Fruit fly (Drosophila melanogaster) whole organism, adult: ENCODE data around the gene c11.1.
A peak's percentile ranks its signal among the peaks of the same experiment; 100 is the strongest.

ENCODE experiments used
- CG11617 ChIP-seq: fragments of 200-800 bp; sonication (Bioruptor generic); optimal IDR thresholded peaks from 2 replicates; lab custom pipeline; 2017; ENCODE audit warnings: mild to moderate bottlenecking, missing biosample characterization, missing genetic modification reagents, missing genetic modification characterization
- CG12768 ChIP-seq: fragments of 200-800 bp; sonication (Bioruptor generic); optimal IDR thresholded peaks from 2 replicates; lab custom pipeline; 2017; ENCODE audit warnings: missing biosample characterization, missing genetic modification characterization, mild to moderate bottlenecking, moderate library complexity, missing genetic modification reagents
- CG14711 ChIP-seq: fragments of 200-800 bp; sonication (Bioruptor generic); optimal IDR thresholded peaks from 2 replicates; lab custom pipeline; 2018; ENCODE audit warnings: missing biosample characterization, mild to moderate bottlenecking, missing genetic modification characterization, moderate library complexity
- CG1620 ChIP-seq: fragments of 200-800 bp; sonication (Bioruptor generic); optimal IDR thresholded peaks from 2 replicates; lab custom pipeline; 2016; ENCODE audit warnings: missing biosample characterization, missing genetic modification characterization
- CG33017 ChIP-seq: fragments of 200-800 bp; sonication (Bioruptor generic); optimal IDR thresholded peaks from 2 replicates; lab custom pipeline; 2018; ENCODE audit warnings: missing biosample characterization, mild to moderate bottlenecking, missing genetic modification characterization, moderate library complexity
- CG5204 ChIP-seq: fragments of 200-800 bp; sonication (Bioruptor generic); optimal IDR thresholded peaks from 2 replicates; lab custom pipeline; 2016; ENCODE audit warnings: missing biosample characterization, missing genetic modification characterization
- CG7045 ChIP-seq: fragments of 200-800 bp; sonication (Bioruptor generic); optimal IDR thresholded peaks from 2 replicates; lab custom pipeline; 2017; ENCODE audit warnings: missing biosample characterization, mild to moderate bottlenecking, missing genetic modification characterization
- CG7101 ChIP-seq: fragments of 200-800 bp; sonication (Bioruptor generic); optimal IDR thresholded peaks from 2 replicates; lab custom pipeline; 2018; ENCODE audit warnings: missing biosample characterization, mild to moderate bottlenecking, missing genetic modification characterization, moderate library complexity
- Clk ChIP-seq: fragments of 200-800 bp; sonication (Bioruptor generic); optimal IDR thresholded peaks from 2 replicates; lab custom pipeline; 2017; ENCODE audit warnings: missing biosample characterization, missing genetic modification characterization
- Crg-1 ChIP-seq: fragments of 200-800 bp; sonication (Bioruptor generic); optimal IDR thresholded peaks from 2 replicates; lab custom pipeline; 2016; ENCODE audit warnings: missing biosample characterization, missing genetic modification characterization
- Hr96 ChIP-seq: fragments of 200-800 bp; sonication (Bioruptor generic); optimal IDR thresholded peaks from 2 replicates; lab custom pipeline; 2016; ENCODE audit warnings: missing biosample characterization, missing genetic modification characterization
- Mnt ChIP-seq: fragments of 200-800 bp; sonication (Bioruptor generic); optimal IDR thresholded peaks from 2 replicates; lab custom pipeline; 2016; ENCODE audit warnings: missing biosample characterization, mild to moderate bottlenecking, missing genetic modification characterization
- bab1 ChIP-seq: fragments of 200-800 bp; sonication (Bioruptor generic); optimal IDR thresholded peaks from 3 replicates; lab custom pipeline; 2019; ENCODE audit warnings: missing biosample characterization, mild to moderate bottlenecking, missing genetic modification characterization, moderate library complexity
- cic ChIP-seq: fragments of 200-800 bp; sonication (Bioruptor generic); optimal IDR thresholded peaks from 2 replicates; lab custom pipeline; 2017; ENCODE audit warnings: missing biosample characterization, mild to moderate bottlenecking, missing genetic modification characterization, moderate library complexity
- cnc ChIP-seq, 2 experiments: fragments of >200 bp; optimal IDR thresholded peaks; 2 replicates each; lab custom pipeline; 2017
- kay ChIP-seq: fragments of 200-800 bp; sonication (Bioruptor generic); peaks from one replicate; lab custom pipeline; 2016; ENCODE audit warnings: missing biosample characterization, missing genetic modification characterization, borderline replicate concordance
- ovo ChIP-seq: fragments of 200-800 bp; sonication (Bioruptor generic); optimal IDR thresholded peaks from 2 replicates; lab custom pipeline; 2016; ENCODE audit warnings: missing biosample characterization, missing genetic modification characterization
- pad ChIP-seq: fragments of 200-800 bp; sonication (Bioruptor generic); optimal IDR thresholded peaks from 3 replicates; lab custom pipeline; 2017; ENCODE audit warnings: missing biosample characterization, missing genetic modification characterization, mild to moderate bottlenecking, moderate library complexity, missing genetic modification reagents
- tj ChIP-seq: fragments of 200-800 bp; sonication (Bioruptor generic); optimal IDR thresholded peaks from 3 replicates; lab custom pipeline; 2017; ENCODE audit warnings: missing biosample characterization, mild to moderate bottlenecking, missing genetic modification characterization, moderate library complexity
- toe ChIP-seq: fragments of 200-800 bp; sonication (Bioruptor generic); optimal IDR thresholded peaks from 2 replicates; lab custom pipeline; 2016; ENCODE audit warnings: missing biosample characterization, missing genetic modification characterization

Gene c11.1

DNA sequence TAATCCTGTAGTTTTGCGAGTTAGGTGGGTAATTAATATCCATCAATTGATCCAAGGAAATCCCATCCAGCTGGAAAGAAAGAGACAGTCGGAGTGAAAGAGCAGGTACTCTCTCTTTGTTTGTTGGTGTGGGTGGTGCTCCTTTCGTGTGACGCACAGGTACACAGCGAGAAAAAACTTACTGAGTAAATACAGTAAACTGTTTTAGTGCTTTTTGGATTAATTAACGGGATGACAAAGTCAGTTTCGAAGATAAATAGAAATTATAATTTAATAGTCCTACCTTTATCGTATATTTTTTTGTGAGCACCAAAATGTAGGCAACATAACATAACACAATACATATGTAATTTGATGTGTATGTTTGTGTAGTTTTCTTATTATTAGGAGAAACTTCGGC is 34.9 kb downstream of the c11.1 start:
- TF ChIP-seq CG11617 (no peak), CG1620 (no peak), pad (no peak), cnc (optimal IDR thresholded peaks at IDR 0.05; lab: Kevin White, UChicago) (no peak), CG33017 (tag; lab: Kevin White, UChicago) (no peak), cic (GFP tag; lab: Kevin White, UChicago) (no peak), CG12768 (GFP tag; lab: Kevin White, UChicago) (no peak), CG7101 (tag; lab: Kevin White, UChicago) (no peak)

DNA sequence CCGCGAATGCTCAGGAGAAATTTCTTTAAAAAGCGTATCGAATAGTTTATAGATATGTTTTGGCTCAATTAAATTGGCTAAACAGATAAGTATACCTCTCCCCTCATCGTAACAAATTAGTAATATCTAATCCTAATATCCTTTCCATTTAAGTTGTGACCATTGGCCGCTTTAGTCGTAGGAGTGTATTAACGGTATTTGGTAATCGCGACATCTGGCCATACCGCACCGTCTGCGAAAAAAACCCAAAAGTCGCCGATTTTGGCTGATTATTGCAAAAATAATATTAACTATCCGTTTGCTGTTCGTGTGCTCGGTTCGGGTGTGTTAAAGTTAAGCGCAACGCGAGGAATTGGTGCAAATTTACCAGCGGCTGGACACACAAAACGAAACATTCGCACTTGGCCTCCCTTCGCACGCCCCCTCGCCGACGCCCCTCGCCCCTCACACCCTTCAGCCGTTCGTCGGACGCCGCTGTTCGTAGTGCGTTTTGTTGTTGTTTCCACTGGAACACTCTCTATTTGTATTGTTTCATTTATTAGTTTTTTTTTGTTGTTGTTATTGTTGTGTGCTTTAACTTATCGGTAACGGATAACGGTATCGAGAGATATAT is 35.6 kb downstream of the c11.1 start, which contains the start of the genes amx and Dsor1:
amx (minus strand) TSS at position 166 of the 613 bp plus-strand sequence.
Dsor1 (plus strand) TSS at position 172 of the 613 bp plus-strand sequence.
- TF ChIP-seq CG33017 (tag; lab: Kevin White, UChicago) = no peak
- no peak for TF ChIP-seq Crg-1 (GFP tag; lab: Kevin White, UChicago)
- TF ChIP-seq ovo (GFP tag; lab: Kevin White, UChicago) = peak; percentile 32
- TF ChIP-seq CG7045 (GFP tag; lab: Kevin White, UChicago) = no peak
- TF ChIP-seq cnc (optimal IDR thresholded peaks at IDR 0.05; lab: Kevin White, UChicago) = no peak
- no peak for TF ChIP-seq CG11617
- TF ChIP-seq toe (GFP tag; lab: Kevin White, UChicago) = no peak
- peak; percentile 26 for TF ChIP-seq bab1
- TF ChIP-seq Mnt (GFP tag; lab: Kevin White, UChicago) = no peak
- no peak for TF ChIP-seq CG14711 (tag; lab: Kevin White, UChicago)
- TF ChIP-seq CG1620 = no peak
- peak; percentile 70 for TF ChIP-seq tj
- TF ChIP-seq Hr96 (GFP tag; lab: Kevin White, UChicago) = no peak
- TF ChIP-seq CG12768 (GFP tag; lab: Kevin White, UChicago) = no peak
- TF ChIP-seq CG5204 = no peak
- no peak for TF ChIP-seq cic (GFP tag; lab: Kevin White, UChicago)
- TF ChIP-seq CG7101 (tag; lab: Kevin White, UChicago) = peak; percentile 24
- TF ChIP-seq kay = no peak
- TF ChIP-seq pad = no peak
- TF ChIP-seq Clk (GFP tag; lab: Kevin White, UChicago) = no peak

DNA sequence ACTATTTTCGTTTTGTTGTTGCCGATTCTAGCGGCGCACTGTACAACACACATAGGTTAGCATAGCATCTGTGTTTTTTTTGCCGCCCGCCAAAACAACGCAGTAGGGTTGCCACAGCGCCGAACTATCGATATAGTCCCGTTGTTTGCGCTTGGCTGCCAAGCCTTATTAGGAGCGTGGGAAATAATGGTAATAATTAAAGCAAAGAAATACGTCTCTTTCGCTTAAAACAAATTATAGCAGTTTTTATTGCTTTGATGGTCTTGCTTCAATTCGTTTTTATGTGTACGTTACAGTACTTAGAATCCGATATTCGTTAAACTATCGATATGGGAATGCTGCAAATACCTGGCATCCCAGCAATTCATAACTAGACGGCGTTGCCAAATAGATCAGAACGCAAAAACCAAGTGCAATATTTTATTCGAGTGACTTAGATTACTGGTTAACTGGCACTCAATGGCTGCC is 39.5 kb downstream of the c11.1 start, which contains the start of the genes mxc and Larp7:
mxc (minus strand) TSS at position 51 of the 468 bp plus-strand sequence.
Larp7 (plus strand) TSS at position 401 of the 468 bp plus-strand sequence.
- TF ChIP-seq ovo (GFP tag; lab: Kevin White, UChicago) (peak; percentile 89), bab1 (peak; percentile 84), kay (no peak), CG5204 (no peak), Clk (GFP tag; lab: Kevin White, UChicago) (no peak), pad (peak; percentile 60), CG11617 (peak; percentile 79), CG12768 (GFP tag; lab: Kevin White, UChicago) (no peak), CG7101 (tag; lab: Kevin White, UChicago) (peak; percentile 71), CG1620 (peak; percentile 86), Mnt (GFP tag; lab: Kevin White, UChicago) (peak; percentile 67), CG33017 (tag; lab: Kevin White, UChicago) (no peak), tj (peak; percentile 53), cic (GFP tag; lab: Kevin White, UChicago) (no peak), CG7045 (GFP tag; lab: Kevin White, UChicago) (peak; percentile 30), CG14711 (tag; lab: Kevin White, UChicago) (peak; percentile 90), cnc (optimal IDR thresholded peaks at IDR 0.05; lab: Kevin White, UChicago) (no peak), toe (GFP tag; lab: Kevin White, UChicago) (peak; percentile 80), Crg-1 (GFP tag; lab: Kevin White, UChicago) (peak; percentile 84), Hr96 (GFP tag; lab: Kevin White, UChicago) (peak; percentile 82)

DNA sequence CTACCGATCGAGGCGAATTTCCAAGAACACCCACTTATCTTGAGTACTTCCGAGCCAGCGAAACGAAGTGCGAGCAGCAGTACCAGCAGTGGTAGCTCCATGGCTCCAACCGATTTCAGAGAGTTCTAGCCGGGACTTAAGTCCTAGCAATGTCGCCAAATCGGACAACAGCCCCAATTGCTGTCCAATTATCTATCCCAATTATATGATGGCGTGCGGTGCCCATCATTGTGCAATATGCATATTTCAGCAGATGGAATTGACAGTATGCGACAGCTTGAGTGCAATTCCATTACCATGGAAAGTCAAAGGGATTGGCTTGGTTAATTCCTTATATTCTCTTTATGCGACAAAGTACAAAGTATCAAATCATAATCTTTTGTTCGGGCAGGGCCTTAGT is 46.4 kb downstream of the c11.1 start, which contains the start of gene Ir8a:
Ir8a (minus strand) TSS at position 101 of the 400 bp plus-strand sequence.
- TF ChIP-seq CG7045 (GFP tag; lab: Kevin White, UChicago) (no peak), pad (no peak), Hr96 (GFP tag; lab: Kevin White, UChicago) (no peak), Mnt (GFP tag; lab: Kevin White, UChicago) (no peak), CG1620 (no peak), cnc (optimal IDR thresholded peaks at IDR 0.05; lab: Kevin White, UChicago) (no peak), CG7101 (tag; lab: Kevin White, UChicago) (no peak), toe (GFP tag; lab: Kevin White, UChicago) (no peak), CG11617 (no peak), kay (no peak), CG5204 (no peak), CG33017 (tag; lab: Kevin White, UChicago) (no peak), Clk (GFP tag; lab: Kevin White, UChicago) (no peak), cic (GFP tag; lab: Kevin White, UChicago) (no peak), bab1 (no peak), CG12768 (GFP tag; lab: Kevin White, UChicago) (no peak), tj (no peak), Crg-1 (GFP tag; lab: Kevin White, UChicago) (no peak)

DNA sequence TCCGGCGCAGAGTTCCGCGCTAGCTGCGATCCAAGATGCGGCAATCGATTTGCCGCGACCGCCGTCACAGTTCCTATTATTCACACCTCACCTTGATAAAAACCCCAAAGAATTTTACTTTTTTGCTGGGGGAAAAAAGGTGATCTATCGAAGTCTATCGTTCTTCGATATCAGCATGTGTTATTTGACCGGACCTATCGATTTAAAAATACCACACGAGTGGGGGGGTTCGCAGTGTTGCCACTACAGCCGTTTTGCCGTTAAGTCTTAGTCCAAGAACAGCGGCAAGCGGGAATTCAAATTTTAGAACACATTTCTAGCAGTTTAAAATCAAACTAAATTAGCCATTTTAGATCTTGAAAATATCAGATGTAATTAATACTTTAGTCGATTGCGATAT is 50.7 kb downstream of the c11.1 start, which contains the start of gene CG12121:
CG12121 (minus strand) TSS at position 180 of the 400 bp plus-strand sequence.
- TF ChIP-seq Clk (GFP tag; lab: Kevin White, UChicago) (no peak), CG14711 (tag; lab: Kevin White, UChicago) (peak; percentile 31), bab1 (peak; percentile 65)

DNA sequence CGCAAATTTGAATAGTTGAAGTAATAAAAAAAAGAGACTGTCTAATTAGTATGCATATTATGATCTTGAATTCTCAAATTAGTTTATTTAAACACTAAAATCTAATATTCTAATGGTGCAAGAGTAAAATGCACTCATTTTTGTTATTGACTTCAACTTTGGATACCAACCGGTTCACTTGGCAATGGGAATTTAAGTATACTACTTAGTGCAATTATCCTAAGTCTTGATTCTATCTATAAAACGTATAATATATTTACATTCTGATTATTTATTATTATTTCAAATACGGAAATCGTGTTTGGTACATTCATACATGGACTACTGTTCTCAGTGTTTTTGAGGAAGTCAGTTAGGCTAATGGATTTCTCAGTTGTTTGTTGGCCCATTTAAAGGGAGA is 56.1 kb downstream of the c11.1 start, which contains the start of gene Gr8a:
Gr8a (plus strand) TSS at position 301 of the 400 bp plus-strand sequence.
- TF ChIP-seq cic (GFP tag; lab: Kevin White, UChicago) (no peak), pad (no peak), CG14711 (tag; lab: Kevin White, UChicago) (no peak), kay (no peak), Crg-1 (GFP tag; lab: Kevin White, UChicago) (no peak), ovo (GFP tag; lab: Kevin White, UChicago) (no peak), CG7045 (GFP tag; lab: Kevin White, UChicago) (no peak), CG11617 (no peak), Clk (GFP tag; lab: Kevin White, UChicago) (no peak)
